Worm (Caenorhabditis elegans) whole organism, L3 larva: ENCODE measurements around the gene cdr-7.

Experiments
- ama-1 ChIP-seq: fragments of 150-350 bp; optimal IDR thresholded peaks from 2 replicates; lab custom pipeline; 2018
- ceh-82 ChIP-seq: fragments of 150-350 bp; optimal IDR thresholded peaks from 2 replicates; lab custom pipeline; 2014; ENCODE audit warnings: missing biosample characterization, missing genetic modification characterization
- daf-12 ChIP-seq: fragments of 150-350 bp; optimal IDR thresholded peaks from 2 replicates; lab custom pipeline; 2014; ENCODE audit warnings: missing biosample characterization, missing genetic modification reagents, missing genetic modification characterization
- egl-27 ChIP-seq: sonication (generic microtip); optimal IDR thresholded peaks from 4 replicates; lab custom pipeline; 2017; ENCODE audit warnings: missing biosample characterization, missing genetic modification reagents, missing genetic modification characterization
- elt-3 ChIP-seq, 3 experiments: fragments of 150-350 bp in 1 of 3; sonication (generic microtip) in 2 of 3; optimal IDR thresholded peaks; 2 replicates in 2 of 3; 4 replicates in 1 of 3; lab custom pipeline; 2014 to 2017; ENCODE audit warnings: missing biosample characterization in 3 of 3, missing genetic modification characterization in 3 of 3
- fos-1 ChIP-seq: fragments of 150-350 bp; optimal IDR thresholded peaks from 2 replicates; lab custom pipeline; 2014; ENCODE audit warnings: missing biosample characterization, missing genetic modification characterization
- jun-1 ChIP-seq: fragments of 150-350 bp; optimal IDR thresholded peaks from 2 replicates; lab custom pipeline; 2014; ENCODE audit warnings: missing biosample characterization, missing genetic modification reagents, missing genetic modification characterization
- nhr-23 ChIP-seq: fragments of 150-350 bp; optimal IDR thresholded peaks from 2 replicates; lab custom pipeline; 2014; ENCODE audit warnings: missing biosample characterization, missing genetic modification reagents, missing genetic modification characterization
- nhr-77 ChIP-seq: fragments of 150-350 bp; optimal IDR thresholded peaks from 2 replicates; lab custom pipeline; 2014; ENCODE audit warnings: missing biosample characterization, missing genetic modification characterization
- pha-4 ChIP-seq: fragments of 150-350 bp; optimal IDR thresholded peaks from 2 replicates; lab custom pipeline; 2014; ENCODE audit warnings: missing biosample characterization, missing genetic modification reagents, missing genetic modification characterization
- pqm-1 ChIP-seq: fragments of 150-350 bp; optimal IDR thresholded peaks from 2 replicates; lab custom pipeline; 2017; ENCODE audit warnings: missing biosample characterization, missing genetic modification characterization, inconsistent platforms
- snpc-4 ChIP-seq: fragments of 150-350 bp; optimal IDR thresholded peaks from 2 replicates; lab custom pipeline; 2014; ENCODE audit warnings: missing biosample characterization, missing genetic modification characterization
- zag-1 ChIP-seq: fragments of 150-350 bp; optimal IDR thresholded peaks from 2 replicates; lab custom pipeline; 2014; ENCODE audit warnings: missing biosample characterization, missing genetic modification characterization

DNA sequence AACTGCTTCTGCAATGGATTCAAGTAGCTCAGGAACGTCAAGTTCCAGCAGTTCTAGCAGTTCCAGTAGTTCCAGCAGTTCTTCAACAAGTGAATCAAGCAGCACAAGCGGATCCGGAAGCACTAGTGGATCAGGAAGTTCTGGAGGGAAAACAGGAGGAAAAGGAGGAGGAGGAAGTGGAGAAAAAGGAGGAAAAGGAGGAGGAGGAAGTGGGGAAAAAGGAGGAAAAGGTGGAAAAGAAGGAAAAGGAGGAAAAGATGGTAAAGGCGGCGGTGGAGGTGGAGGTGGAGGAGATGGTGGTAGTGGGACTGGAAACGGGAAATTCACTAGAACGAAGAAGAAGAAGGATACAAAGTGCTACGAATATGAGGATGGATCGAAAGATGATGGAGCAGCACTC, 5.4 kb downstream of the cdr-7 start:
- TF ChIP-seq pqm-1, result no peak
- TF ChIP-seq zag-1 (tag; lab: Kevin White, UChicago), result no peak
- TF ChIP-seq fos-1 (tag; lab: Kevin White, UChicago), result no peak
- TF ChIP-seq jun-1 (tag; lab: Kevin White, UChicago), result no peak
- no peak for TF ChIP-seq snpc-4
- no peak for TF ChIP-seq daf-12 (tag; lab: Kevin White, UChicago)
- no peak for TF ChIP-seq ama-1 (lab: Kevin White, UChicago)
- TF ChIP-seq nhr-77 (tag; lab: Kevin White, UChicago), result no peak
- no peak for TF ChIP-seq nhr-23 (tag; lab: Kevin White, UChicago)
- no peak for TF ChIP-seq egl-27 (tag; lab: Kevin White, UChicago)
- no peak for TF ChIP-seq ceh-82 (tag; lab: Kevin White, UChicago)
- TF ChIP-seq elt-3 (tag; optimal IDR thresholded peaks at IDR 0.05; lab: Kevin White, UChicago), result no peak
- TF ChIP-seq pha-4 (tag; lab: Kevin White, UChicago), result no peak
